Worm (Caenorhabditis elegans): ENCODE results near the gene K12D12.5.

DNA sequence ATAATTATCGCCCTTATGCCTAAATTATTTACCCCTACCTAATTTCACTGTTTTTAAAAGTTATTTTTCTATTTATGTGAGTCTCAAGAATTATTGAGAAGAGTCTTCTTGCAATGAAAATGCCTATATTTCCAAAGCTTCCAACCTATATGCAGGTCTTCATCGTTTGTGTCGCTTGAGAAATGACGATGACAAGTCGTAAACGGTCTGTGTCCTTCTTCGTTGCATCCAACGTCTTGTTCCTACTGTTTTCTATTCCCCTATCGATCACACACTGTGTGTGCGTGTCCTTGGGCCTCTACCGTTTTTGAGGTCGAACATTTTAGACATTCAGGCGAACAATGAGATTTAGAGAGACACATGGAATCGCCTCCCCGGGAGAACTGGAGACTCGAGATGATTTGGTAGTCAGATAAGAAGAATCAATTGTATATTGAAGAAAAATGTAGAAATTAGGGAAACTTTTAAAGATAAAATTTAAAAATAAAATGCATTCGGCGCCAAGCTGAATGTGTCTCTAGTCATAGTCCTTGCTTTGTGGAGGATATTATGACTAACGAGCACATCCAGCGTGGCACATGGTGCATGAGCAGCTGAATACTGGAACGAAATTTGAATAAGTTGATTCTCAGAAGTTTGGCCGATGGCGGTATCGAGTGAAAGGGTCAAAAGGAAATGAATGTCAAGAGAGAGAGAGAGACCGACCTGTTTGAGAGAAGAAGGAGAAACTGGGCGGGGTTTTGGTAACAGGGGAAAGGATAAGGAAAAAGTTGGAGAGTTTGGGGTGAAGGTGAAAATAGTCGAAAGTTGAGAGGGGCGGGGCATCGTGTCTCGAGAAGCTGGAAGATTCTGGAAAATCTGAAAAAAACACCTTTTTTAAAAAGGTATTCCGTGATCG is 19.9 kb downstream of the K12D12.5 start:
- no peak for TF ChIP-seq grh-1 (GFP tag; IDR thresholded peaks at IDR 0.05)
- no peak for TF ChIP-seq lin-39 (tag; optimal IDR thresholded peaks at IDR 0.05)
- TF ChIP-seq nhr-20 (tag; optimal IDR thresholded peaks at IDR 0.05): peak; percentile 29
- no peak for TF ChIP-seq nhr-77 (tag; optimal IDR thresholded peaks at IDR 0.05)
- no peak for TF ChIP-seq unc-86 (tag; optimal IDR thresholded peaks at IDR 0.05)
- no peak for TF ChIP-seq nhr-47 (tag; optimal IDR thresholded peaks at IDR 0.05)
- peak; percentile 99 for TF ChIP-seq blmp-1 (tag; optimal IDR thresholded peaks at IDR 0.05)
